Fruit fly (Drosophila melanogaster) whole organism, embryonic: Measurements from ENCODE around the gene zyd.

Experiments used
- Aef1 ChIP-seq: fragments of 200-800 bp; sonication (Bioruptor generic); IDR thresholded peaks from 3 replicates; pipeline ENCODE4 v1.3.6; 2022; ENCODE audit warnings: missing biosample characterization, missing genetic modification characterization
- Asciz ChIP-seq: fragments of 200-800 bp; sonication (Bioruptor generic); optimal IDR thresholded peaks from 2 replicates; lab custom pipeline; 2017; ENCODE audit warnings: missing biosample characterization, mild to moderate bottlenecking, missing genetic modification characterization, missing genetic modification reagents
- CG10267 ChIP-seq: fragments of 200-800 bp; sonication (Bioruptor generic); optimal IDR thresholded peaks from 2 replicates; lab custom pipeline; 2018; ENCODE audit warnings: missing biosample characterization, mild to moderate bottlenecking, missing genetic modification characterization, moderate library complexity
- CG10959 ChIP-seq: fragments of 200-800 bp; sonication (Bioruptor generic); IDR thresholded peaks from 2 replicates; pipeline ENCODE4 v1.3.6; 2022; ENCODE audit warnings: missing biosample characterization, missing genetic modification characterization
- CG12391 ChIP-seq: fragments of 200-800 bp; sonication (Bioruptor generic); optimal IDR thresholded peaks from 3 replicates; lab custom pipeline; 2018; ENCODE audit warnings: missing biosample characterization, mild to moderate bottlenecking, missing genetic modification characterization, moderate library complexity
- CG15011 ChIP-seq: fragments of 200-800 bp; sonication (Bioruptor generic); optimal IDR thresholded peaks from 3 replicates; lab custom pipeline; 2018; ENCODE audit warnings: missing biosample characterization, mild to moderate bottlenecking, missing genetic modification characterization
- CG16813 ChIP-seq: fragments of 200-800 bp; sonication (Bioruptor generic); IDR thresholded peaks from 3 replicates; pipeline ENCODE4 v1.3.6; 2022; ENCODE audit warnings: missing biosample characterization, missing genetic modification characterization; ENCODE audit not compliant: partially characterized antibody
- CG16863 ChIP-seq: fragments of 200-800 bp; sonication (Bioruptor generic); optimal IDR thresholded peaks from 3 replicates; lab custom pipeline; 2016; ENCODE audit warnings: missing biosample characterization, missing genetic modification characterization
- CG2129 ChIP-seq: fragments of 200-800 bp; sonication (Bioruptor generic); IDR thresholded peaks from 2 replicates; pipeline ENCODE4 v1.3.6; 2022; ENCODE audit warnings: missing biosample characterization, missing genetic modification characterization; ENCODE audit not compliant: partially characterized antibody
- CG42726 ChIP-seq: fragments of 200-800 bp; sonication (Bioruptor generic); IDR thresholded peaks from 2 replicates; pipeline ENCODE4 v1.3.6; 2022; ENCODE audit warnings: missing biosample characterization, missing genetic modification characterization; ENCODE audit not compliant: partially characterized antibody
- CG9437 ChIP-seq: fragments of 200-800 bp; sonication (Bioruptor generic); optimal IDR thresholded peaks from 2 replicates; lab custom pipeline; 2018; ENCODE audit warnings: missing biosample characterization, mild to moderate bottlenecking, missing genetic modification characterization
- CG9727 ChIP-seq: fragments of 200-800 bp; sonication (Bioruptor generic); optimal IDR thresholded peaks from 3 replicates; lab custom pipeline; 2017; ENCODE audit warnings: missing biosample characterization, mild to moderate bottlenecking, missing genetic modification characterization
- CkIIα-i1 ChIP-seq: fragments of 200-800 bp; sonication (Bioruptor generic); IDR thresholded peaks from 2 replicates; pipeline ENCODE4 v1.3.6; 2022; ENCODE audit warnings: missing biosample characterization, missing genetic modification characterization
- CrebB ChIP-seq: fragments of 200-800 bp; sonication (Bioruptor generic); optimal IDR thresholded peaks from 3 replicates; lab custom pipeline; 2018; ENCODE audit warnings: missing biosample characterization, mild to moderate bottlenecking, missing genetic modification characterization
- Dek ChIP-seq: fragments of 200-800 bp; sonication (Bioruptor generic); optimal IDR thresholded peaks from 3 replicates; lab custom pipeline; 2019; ENCODE audit warnings: missing biosample characterization, mild to moderate bottlenecking, missing genetic modification characterization, moderate library complexity
- Dip2 ChIP-seq: fragments of 200-800 bp; sonication (Bioruptor generic); IDR thresholded peaks from 2 replicates; pipeline ENCODE4 v1.3.6; 2022; ENCODE audit warnings: missing biosample characterization, missing genetic modification characterization
- Gug ChIP-seq: fragments of 200-800 bp; sonication (Bioruptor generic); IDR thresholded peaks from 4 replicates; pipeline ENCODE4 v1.3.6; 2022; ENCODE audit warnings: missing biosample characterization, missing genetic modification characterization
- Hmr ChIP-seq: fragments of 200-800 bp; sonication (Bioruptor generic); optimal IDR thresholded peaks from 3 replicates; lab custom pipeline; 2017; ENCODE audit warnings: mild to moderate bottlenecking, missing biosample characterization, missing genetic modification reagents, missing genetic modification characterization
- Hr3 ChIP-seq: fragments of 200-800 bp; sonication (Bioruptor generic); optimal IDR thresholded peaks from 3 replicates; lab custom pipeline; 2016; ENCODE audit warnings: missing biosample characterization, missing genetic modification characterization
- Kr ChIP-seq: fragments of 200-800 bp; sonication (Bioruptor generic); optimal IDR thresholded peaks from 2 replicates; lab custom pipeline; 2017; ENCODE audit warnings: missing biosample characterization, mild to moderate bottlenecking, missing genetic modification characterization
- Mes4 ChIP-seq: fragments of 200-800 bp; sonication (Bioruptor generic); optimal IDR thresholded peaks from 2 replicates; lab custom pipeline; 2016; ENCODE audit warnings: missing biosample characterization, missing genetic modification characterization
- Sox102F ChIP-seq: fragments of 200-800 bp; sonication (Bioruptor generic); optimal IDR thresholded peaks from 2 replicates; lab custom pipeline; 2018; ENCODE audit warnings: missing biosample characterization, mild to moderate bottlenecking, missing genetic modification characterization, moderate library complexity
- ac ChIP-seq: fragments of 200-800 bp; sonication (Bioruptor generic); optimal IDR thresholded peaks from 3 replicates; lab custom pipeline; 2017; ENCODE audit warnings: missing biosample characterization, mild to moderate bottlenecking, missing genetic modification characterization
- az2 ChIP-seq: fragments of 200-800 bp; sonication (Bioruptor generic); optimal IDR thresholded peaks from 3 replicates; lab custom pipeline; 2016; ENCODE audit warnings: missing biosample characterization, missing genetic modification characterization
- br ChIP-seq: fragments of >200 bp; optimal IDR thresholded peaks from 2 replicates; lab custom pipeline; 2017
- btn ChIP-seq: fragments of 200-800 bp; sonication (Bioruptor generic); optimal IDR thresholded peaks from 2 replicates; lab custom pipeline; 2016; ENCODE audit warnings: missing biosample characterization, missing genetic modification characterization
- cato ChIP-seq: fragments of 200-800 bp; sonication (Bioruptor generic); optimal IDR thresholded peaks from 2 replicates; lab custom pipeline; 2016; ENCODE audit warnings: missing biosample characterization, missing genetic modification characterization, borderline replicate concordance
- dati ChIP-seq: fragments of 200-800 bp; sonication (Bioruptor generic); IDR thresholded peaks from 2 replicates; pipeline ENCODE4 v1.3.6; 2022; ENCODE audit warnings: missing biosample characterization, missing genetic modification characterization
- dmrt99B ChIP-seq: fragments of 200-800 bp; sonication (Bioruptor generic); optimal IDR thresholded peaks from 2 replicates; lab custom pipeline; 2018; ENCODE audit warnings: missing biosample characterization, mild to moderate bottlenecking, missing genetic modification characterization, moderate library complexity
- dysf ChIP-seq: fragments of 200-800 bp; sonication (Bioruptor generic); IDR thresholded peaks from 3 replicates; pipeline ENCODE4 v1.3.6; 2022; ENCODE audit warnings: missing biosample characterization, missing genetic modification characterization
- fd64A ChIP-seq: fragments of 200-800 bp; sonication (Bioruptor generic); optimal IDR thresholded peaks from 3 replicates; lab custom pipeline; 2018; ENCODE audit warnings: missing biosample characterization, mild to moderate bottlenecking, missing genetic modification characterization
- gce ChIP-seq: fragments of 200-800 bp; sonication (Bioruptor generic); IDR thresholded peaks from 3 replicates; pipeline ENCODE4 v1.3.6; 2022; ENCODE audit warnings: missing biosample characterization, missing genetic modification characterization
- gt ChIP-seq: fragments of 200-800 bp; sonication (Bioruptor generic); IDR thresholded peaks from 2 replicates; pipeline ENCODE4 v1.3.6; 2022; ENCODE audit warnings: missing biosample characterization, missing genetic modification characterization
- h ChIP-seq: fragments of >200 bp; optimal IDR thresholded peaks from 2 replicates; lab custom pipeline; 2017
- ham ChIP-seq: fragments of 200-800 bp; sonication (Bioruptor generic); IDR thresholded peaks from 2 replicates; pipeline ENCODE4 v1.3.6; 2022; ENCODE audit warnings: missing biosample characterization, missing genetic modification characterization
- hb ChIP-seq: fragments of 200-800 bp; sonication (Bioruptor generic); IDR thresholded peaks from 3 replicates; pipeline ENCODE4 v1.3.6; 2022; ENCODE audit warnings: missing biosample characterization, missing genetic modification characterization; ENCODE audit not compliant: partially characterized antibody
- jing ChIP-seq: fragments of 200-800 bp; sonication (Bioruptor generic); optimal IDR thresholded peaks from 2 replicates; lab custom pipeline; 2018; ENCODE audit warnings: missing biosample characterization, mild to moderate bottlenecking, missing genetic modification characterization
- ken ChIP-seq: fragments of 200-800 bp; sonication (Bioruptor generic); IDR thresholded peaks from 3 replicates; pipeline ENCODE4 v1.3.6; 2022; ENCODE audit warnings: missing biosample characterization, missing genetic modification characterization
- lab ChIP-seq: fragments of 200-800 bp; sonication (Bioruptor generic); optimal IDR thresholded peaks from 3 replicates; lab custom pipeline; 2017; ENCODE audit warnings: missing biosample characterization, missing genetic modification characterization, mild to moderate bottlenecking, moderate library complexity, missing genetic modification reagents
- lbe ChIP-seq: fragments of 200-800 bp; sonication (Bioruptor generic); optimal IDR thresholded peaks from 2 replicates; lab custom pipeline; 2016; ENCODE audit warnings: missing biosample characterization, mild to moderate bottlenecking, missing genetic modification characterization
- lmd ChIP-seq: fragments of 200-800 bp; sonication (Bioruptor generic); IDR thresholded peaks from 2 replicates; pipeline ENCODE4 v1.3.6; 2022; ENCODE audit warnings: missing biosample characterization, missing genetic modification characterization
- odd ChIP-seq: fragments of 200-800 bp; sonication (Bioruptor generic); optimal IDR thresholded peaks from 2 replicates; lab custom pipeline; 2017; ENCODE audit warnings: missing biosample characterization, mild to moderate bottlenecking, missing genetic modification characterization
- row ChIP-seq: fragments of 200-800 bp; sonication (Bioruptor generic); IDR thresholded peaks from 3 replicates; pipeline ENCODE4 v1.3.6; 2022; ENCODE audit warnings: missing biosample characterization, missing genetic modification characterization
- scrt ChIP-seq: fragments of 200-800 bp; sonication (Bioruptor generic); optimal IDR thresholded peaks from 2 replicates; lab custom pipeline; 2018; ENCODE audit warnings: missing biosample characterization, mild to moderate bottlenecking, missing genetic modification characterization, moderate library complexity
- stwl ChIP-seq: fragments of 200-800 bp; sonication (Bioruptor generic); optimal IDR thresholded peaks from 3 replicates; lab custom pipeline; 2018; ENCODE audit warnings: missing biosample characterization, mild to moderate bottlenecking, missing genetic modification characterization, moderate library complexity
- tna ChIP-seq: fragments of 200-800 bp; sonication (Bioruptor generic); IDR thresholded peaks from 2 replicates; pipeline ENCODE4 v1.3.6; 2022; ENCODE audit warnings: missing biosample characterization, missing genetic modification characterization; ENCODE audit not compliant: partially characterized antibody
- toy ChIP-seq: fragments of 200-800 bp; sonication (Bioruptor generic); IDR thresholded peaks from 2 replicates; pipeline ENCODE4 v1.3.6; 2022; ENCODE audit warnings: missing biosample characterization, missing genetic modification characterization
- wdn ChIP-seq: fragments of 200-800 bp; sonication (Bioruptor generic); IDR thresholded peaks from 2 replicates; pipeline ENCODE4 v1.3.6; 2022; ENCODE audit warnings: missing biosample characterization, missing genetic modification characterization

zyd gene

dm6 chrX:23022598-23022997 is at the start of gene zyd:
TSS of gene zyd (plus strand) at chrX:23022898.
- TF ChIP-seq ken (no peak), cato (no peak), CG42726 (GFP tag; lab: Robert Waterston, UW) (no peak), CG16813 (GFP tag; lab: Robert Waterston, UW) (no peak), toy (GFP tag; lab: Robert Waterston, UW) (no peak), CG9727 (GFP tag; lab: Kevin White, UChicago) (no peak), lbe (GFP tag; lab: Kevin White, UChicago) (no peak), dmrt99B (tag; lab: Kevin White, UChicago) (no peak), az2 (GFP tag; lab: Kevin White, UChicago) (no peak), jing (GFP tag; lab: Kevin White, UChicago) (no peak), hb (no peak), CG16863 (GFP tag; lab: Kevin White, UChicago) (no peak), lmd (GFP tag; lab: Robert Waterston, UW) (no peak), tna (no peak), Dip2 (GFP tag; lab: Robert Waterston, UW) (no peak), CG15011 (GFP tag; lab: Kevin White, UChicago) (no peak), CG10959 (GFP tag; lab: Robert Waterston, UW) (no peak), lab (GFP tag; lab: Kevin White, UChicago) (no peak)

dm6 chrX:22981508-22981907 is 41.2 kb upstream of the zyd start:
- peak; percentile 94 for TF ChIP-seq stwl
- no peak for TF ChIP-seq Sox102F (GFP tag; lab: Kevin White, UChicago)

- no peak for TF ChIP-seq dati (GFP tag; lab: Robert Waterston, UW)
- peak; percentile 54; the same call in 1 of the 3 replicates for TF ChIP-seq dysf (GFP tag; lab: Robert Waterston, UW)
- no peak for TF ChIP-seq gce (GFP tag; lab: Robert Waterston, UW)
- TF ChIP-seq odd (GFP tag; lab: Kevin White, UChicago) = no peak
- TF ChIP-seq row = peak; percentile 84
- TF ChIP-seq Gug = no peak
- TF ChIP-seq CG9437 = no peak
- no peak for TF ChIP-seq CG2129 (GFP tag; lab: Robert Waterston, UW)
- TF ChIP-seq btn (GFP tag; lab: Kevin White, UChicago) = no peak
- TF ChIP-seq h (lab: Kevin White, UChicago) = no peak
- no peak for TF ChIP-seq Hr3
- no peak for TF ChIP-seq wdn (GFP tag; lab: Robert Waterston, UW)
- no peak for TF ChIP-seq Asciz
- TF ChIP-seq gt (GFP tag; lab: Robert Waterston, UW) = no peak
- TF ChIP-seq Kr (GFP tag; lab: Kevin White, UChicago) = no peak
- TF ChIP-seq CG12391 (tag; lab: Kevin White, UChicago) = peak; percentile 27
- TF ChIP-seq Dek = no peak
- TF ChIP-seq Aef1 (GFP tag; lab: Robert Waterston, UW) = 0 out of 3 replicates have a peak, but pooled peaks have one; percentile 18
- peak; percentile 32 for TF ChIP-seq Hmr (GFP tag; lab: Kevin White, UChicago)
- TF ChIP-seq br (lab: Kevin White, UChicago) = no peak
- TF ChIP-seq CG10267 (tag; lab: Kevin White, UChicago) = peak; percentile 3
- TF ChIP-seq fd64A = no peak
- no peak for TF ChIP-seq ac
- no peak for TF ChIP-seq Mes4 (GFP tag; lab: Kevin White, UChicago)
- TF ChIP-seq CrebB (tag; lab: Kevin White, UChicago) = no peak
- no peak for TF ChIP-seq ham (GFP tag; lab: Robert Waterston, UW)
- TF ChIP-seq scrt (GFP tag; lab: Kevin White, UChicago) = peak; percentile 18
- no peak for TF ChIP-seq CkIIα-i1
Observed at dm6 chrX:23004598-23005469, 17.9 kb upstream of the zyd start, which contains the start of the genes stnA and stnB. TSS of gene stnA (minus strand) at chrX:23004648. TSS of gene stnB (minus strand) at chrX:23004648.
